Fruit fly (Drosophila melanogaster): ENCODE results near the gene sty.
A peak's percentile ranks its signal among the peaks of the same experiment; 100 is the strongest.

sty gene

DNA sequence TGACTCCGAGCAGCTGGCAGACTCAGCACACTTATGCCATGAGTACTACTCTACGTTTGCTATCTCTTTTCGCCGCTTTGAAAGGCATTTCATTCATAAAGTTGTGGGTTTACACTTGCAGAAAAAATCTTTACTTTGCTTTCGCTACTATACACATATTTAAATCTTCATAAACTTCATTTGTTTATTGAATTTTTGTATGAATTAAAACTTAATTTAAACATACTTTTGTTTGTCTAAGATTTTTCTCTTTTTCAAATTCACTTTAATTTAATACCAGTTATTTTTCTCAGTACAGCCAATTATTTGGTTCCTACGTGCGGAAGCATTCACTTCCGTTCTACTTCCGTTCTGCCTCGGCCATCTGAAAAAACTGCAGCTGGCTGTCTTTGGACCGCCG, 13.7 kb upstream of the sty start (continued):
- TF ChIP-seq Hr39 (GFP tag; optimal IDR thresholded peaks at IDR 0.05) (peak; percentile 24), CG3919 (GFP tag; optimal IDR thresholded peaks at IDR 0.05) (peak; percentile 26), Ets21C (GFP tag; optimal IDR thresholded peaks at IDR 0.05) (no peak), salr (GFP tag; optimal IDR thresholded peaks at IDR 0.05) (peak in 1 of 2 experiments; percentile 6), spab (GFP tag; optimal IDR thresholded peaks at IDR 0.05) (peak; percentile 17), CG6163 (GFP tag; IDR thresholded peaks at IDR 0.05) (no peak), Sox14 (GFP tag; optimal IDR thresholded peaks at IDR 0.05) (peak; percentile 21), achi (GFP tag; optimal IDR thresholded peaks at IDR 0.05) (peak; percentile 36), CG4318 (GFP tag; optimal IDR thresholded peaks at IDR 0.05) (no peak), CG11294 (GFP tag; IDR thresholded peaks at IDR 0.05) (no peak), CG1621 (tag; optimal IDR thresholded peaks at IDR 0.05) (no peak), Eip75B (GFP tag; optimal IDR thresholded peaks at IDR 0.05) (peak; percentile 11), CG3032 (tag; optimal IDR thresholded peaks at IDR 0.05) (peak; percentile 42), dac (GFP tag; optimal IDR thresholded peaks at IDR 0.05) (no peak), CG6808 (GFP tag; optimal IDR thresholded peaks at IDR 0.05) (no peak), eg (GFP tag; IDR thresholded peaks at IDR 0.05) (no peak), Met (GFP tag; optimal IDR thresholded peaks at IDR 0.05) (peak; percentile 56), CG11762 (GFP tag; optimal IDR thresholded peaks at IDR 0.05; ENCODE audit: insufficient read depth) (no peak), CG16779 (tag; optimal IDR thresholded peaks at IDR 0.05) (no peak), Eip93F (GFP tag; optimal IDR thresholded peaks at IDR 0.05) (no peak), svp (GFP tag) (peak; percentile 55), CG8119 (GFP tag; IDR thresholded peaks at IDR 0.05) (no peak)

- TF ChIP-seq CG10631 (GFP tag; optimal IDR thresholded peaks at IDR 0.05) (no peak), fkh (GFP tag; optimal IDR thresholded peaks at IDR 0.05) (peak; percentile 35)
Measured at dm6 chr3L:3437664-3438368, 13.1 kb upstream of the sty start.

DNA sequence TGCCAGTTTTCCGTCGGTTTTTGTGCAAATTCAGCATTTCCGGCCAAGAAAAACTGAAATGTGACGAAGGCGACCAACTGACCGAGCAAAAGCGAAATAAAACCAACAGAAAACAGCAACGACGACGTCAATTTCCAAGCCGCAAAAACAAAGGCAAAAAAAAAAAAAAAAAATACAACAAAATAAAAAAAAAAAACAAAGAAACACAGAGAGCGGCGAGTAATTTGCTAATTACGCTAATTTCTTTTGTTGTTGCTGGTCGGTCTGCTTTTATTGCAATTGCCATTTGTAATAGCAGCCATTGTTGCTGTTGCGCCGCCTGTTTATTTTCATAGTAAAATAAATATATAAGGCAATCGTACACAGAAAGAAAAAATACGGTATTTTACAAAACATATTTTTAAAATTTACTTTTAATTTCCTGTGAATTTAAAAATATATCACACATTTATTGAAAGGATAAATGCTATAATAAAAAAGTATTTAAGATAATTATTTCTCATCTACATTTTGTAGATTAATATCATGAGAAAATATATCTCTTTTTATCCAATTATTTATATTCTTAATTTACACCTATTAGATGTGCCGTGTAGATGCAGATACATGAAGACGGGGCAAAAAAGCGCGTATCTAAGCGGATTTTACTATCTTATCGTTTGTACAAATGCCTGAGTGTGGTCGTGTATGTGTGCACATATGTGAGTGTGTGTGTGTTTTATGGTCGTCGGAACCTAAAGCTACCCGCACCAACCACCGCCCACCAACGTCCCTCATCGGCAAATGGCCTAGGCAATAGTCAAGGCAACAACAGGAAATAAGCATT, 12.3 kb upstream of the sty start:
- no peak for TF ChIP-seq CG6163 (GFP tag; IDR thresholded peaks at IDR 0.05)
- TF ChIP-seq CG10669 (GFP tag; optimal IDR thresholded peaks at IDR 0.05): no peak
- peak; percentile 59 for TF ChIP-seq CG32006 (GFP tag; optimal IDR thresholded peaks at IDR 0.05)
- TF ChIP-seq fd85E (GFP tag; optimal IDR thresholded peaks at IDR 0.05): no peak
- TF ChIP-seq CG7368 (GFP tag; optimal IDR thresholded peaks at IDR 0.05): no peak
- peak; percentile 15 for TF ChIP-seq Sox14 (GFP tag; optimal IDR thresholded peaks at IDR 0.05)
- TF ChIP-seq spab (GFP tag; optimal IDR thresholded peaks at IDR 0.05): no peak
- peak; percentile 78 for TF ChIP-seq CG15336 (GFP tag; IDR thresholded peaks at IDR 0.05)
- peak in 1 of 2 experiments; percentile 44 for TF ChIP-seq salr (GFP tag; optimal IDR thresholded peaks at IDR 0.05)
- TF ChIP-seq CG16779 (tag; optimal IDR thresholded peaks at IDR 0.05): peak; percentile 11
- TF ChIP-seq Ets96B (tag; optimal IDR thresholded peaks at IDR 0.05): peak; percentile 24
- TF ChIP-seq CG6276 (GFP tag; optimal IDR thresholded peaks at IDR 0.05): peak; percentile 24
- peak; percentile 40 for TF ChIP-seq achi (GFP tag; optimal IDR thresholded peaks at IDR 0.05)
- TF ChIP-seq Hr39 (GFP tag; optimal IDR thresholded peaks at IDR 0.05): no peak
- TF ChIP-seq CG10631 (GFP tag; optimal IDR thresholded peaks at IDR 0.05): peak; percentile 33
- TF ChIP-seq acj6 (GFP tag; optimal IDR thresholded peaks at IDR 0.05): peak; percentile 42
- no peak for TF ChIP-seq CG11294 (GFP tag; IDR thresholded peaks at IDR 0.05)
- no peak for TF ChIP-seq Hr38 (GFP tag; optimal IDR thresholded peaks at IDR 0.05)
- TF ChIP-seq Sox15 (GFP tag; optimal IDR thresholded peaks at IDR 0.05): no peak
- no peak for TF ChIP-seq CG11762 (GFP tag; optimal IDR thresholded peaks at IDR 0.05; ENCODE audit: insufficient read depth)
- TF ChIP-seq CG8632 (GFP tag; optimal IDR thresholded peaks at IDR 0.05): peak; percentile 52
- peak; percentile 17 for TF ChIP-seq cyc (GFP tag; optimal IDR thresholded peaks at IDR 0.05)
- peak; percentile 35 for TF ChIP-seq OdsH (GFP tag; optimal IDR thresholded peaks at IDR 0.05)
- peak; percentile 67; the same call in 2 of the 3 replicates for TF ChIP-seq CG8119 (GFP tag; IDR thresholded peaks at IDR 0.05)
- TF ChIP-seq Eip93F (GFP tag; optimal IDR thresholded peaks at IDR 0.05): no peak
- no peak for TF ChIP-seq CG9139 (GFP tag; optimal IDR thresholded peaks at IDR 0.05)
- TF ChIP-seq Eip75B (GFP tag; optimal IDR thresholded peaks at IDR 0.05): no peak
- peak; percentile 10 for TF ChIP-seq topi (GFP tag; optimal IDR thresholded peaks at IDR 0.05)
- TF ChIP-seq Eip78C (GFP tag): peak; percentile 88
- TF ChIP-seq Blimp-1 (GFP tag; optimal IDR thresholded peaks at IDR 0.05): no peak
- TF ChIP-seq Ets21C (GFP tag; optimal IDR thresholded peaks at IDR 0.05): no peak
- TF ChIP-seq lz (GFP tag; optimal IDR thresholded peaks at IDR 0.05): peak; percentile 5
- peak; percentile 13 for TF ChIP-seq fkh (GFP tag; optimal IDR thresholded peaks at IDR 0.05)
- peak; percentile 39 for TF ChIP-seq Lpt (GFP tag; optimal IDR thresholded peaks at IDR 0.05)
- no peak for TF ChIP-seq CG31627 (GFP tag; optimal IDR thresholded peaks at IDR 0.05)
